Fruit fly (Drosophila melanogaster) whole organism, pupa: ENCODE results near the gene Moca-cyp.
A peak's percentile ranks its signal among the peaks of the same experiment; 100 is the strongest.

Experiments used
- CG10348 ChIP-seq: fragments of 200-800 bp; sonication (Bioruptor generic); IDR thresholded peaks from 2 replicates; pipeline ENCODE4 v1.3.6; 2022; ENCODE audit warnings: missing biosample characterization, missing genetic modification characterization
- CG12605 ChIP-seq: fragments of 200-800 bp; sonication (Bioruptor generic); IDR thresholded peaks from 2 replicates; pipeline ENCODE4 v1.3.6; 2022; ENCODE audit warnings: missing biosample characterization, missing genetic modification characterization
- CG13204 ChIP-seq: fragments of 200-800 bp; sonication (Bioruptor generic); optimal IDR thresholded peaks from 2 replicates; lab custom pipeline; 2018; ENCODE audit warnings: missing biosample characterization, mild to moderate bottlenecking, missing genetic modification characterization, moderate library complexity
- CG14655 ChIP-seq: fragments of 200-800 bp; sonication (Bioruptor generic); optimal IDR thresholded peaks from 3 replicates; lab custom pipeline; 2017; ENCODE audit warnings: mild to moderate bottlenecking, missing biosample characterization, missing genetic modification reagents, missing genetic modification characterization
- CG15710 ChIP-seq: fragments of 200-800 bp; sonication (Bioruptor generic); optimal IDR thresholded peaks from 2 replicates; lab custom pipeline; 2018; ENCODE audit warnings: missing biosample characterization, mild to moderate bottlenecking, missing genetic modification characterization, moderate library complexity
- CG17806 ChIP-seq: fragments of 200-800 bp; sonication (Bioruptor generic); optimal IDR thresholded peaks from 2 replicates; lab custom pipeline; 2018; ENCODE audit warnings: missing biosample characterization, mild to moderate bottlenecking, missing genetic modification characterization, moderate library complexity
- CG32121 ChIP-seq: fragments of 200-800 bp; sonication (Bioruptor generic); IDR thresholded peaks from 2 replicates; pipeline ENCODE4 v1.3.6; 2022; ENCODE audit warnings: missing biosample characterization, missing genetic modification characterization
- CG34367 ChIP-seq: fragments of 200-800 bp; sonication (Bioruptor generic); optimal IDR thresholded peaks from 2 replicates; lab custom pipeline; 2018; ENCODE audit warnings: missing biosample characterization, mild to moderate bottlenecking, missing genetic modification characterization
- CG4496 ChIP-seq: fragments of 200-800 bp; sonication (Bioruptor generic); IDR thresholded peaks from 3 replicates; pipeline ENCODE4 v1.3.6; 2022; ENCODE audit warnings: missing biosample characterization, missing genetic modification characterization
- CG8159 ChIP-seq: fragments of 200-800 bp; sonication (Bioruptor generic); optimal IDR thresholded peaks from 3 replicates; lab custom pipeline; 2018; ENCODE audit warnings: missing biosample characterization, mild to moderate bottlenecking, missing genetic modification characterization, moderate library complexity
- CG8301 ChIP-seq: fragments of 200-800 bp; sonication (Bioruptor generic); optimal IDR thresholded peaks from 2 replicates; lab custom pipeline; 2018; ENCODE audit warnings: missing biosample characterization, mild to moderate bottlenecking, missing genetic modification characterization
- CG9948 ChIP-seq: fragments of 200-800 bp; sonication (Bioruptor generic); optimal IDR thresholded peaks from 2 replicates; lab custom pipeline; 2018; ENCODE audit warnings: missing biosample characterization, mild to moderate bottlenecking, missing genetic modification characterization, moderate library complexity
- D1 ChIP-seq: fragments of 200-800 bp; sonication (Bioruptor generic); optimal IDR thresholded peaks from 2 replicates; lab custom pipeline; 2018; ENCODE audit warnings: missing biosample characterization, mild to moderate bottlenecking, missing genetic modification characterization, moderate library complexity
- EcR ChIP-seq: fragments of 200-800 bp; sonication (Bioruptor generic); optimal IDR thresholded peaks from 3 replicates; lab custom pipeline; 2019; ENCODE audit warnings: missing biosample characterization, missing genetic modification characterization, mild to moderate bottlenecking, moderate library complexity, missing genetic modification reagents
- Ets98B ChIP-seq: fragments of 200-800 bp; sonication (Bioruptor generic); IDR thresholded peaks from 2 replicates; pipeline ENCODE4 v1.3.6; 2022; ENCODE audit warnings: missing biosample characterization, missing genetic modification characterization
- Pif1A ChIP-seq: fragments of 200-800 bp; sonication (Bioruptor generic); optimal IDR thresholded peaks from 3 replicates; lab custom pipeline; 2016; ENCODE audit warnings: missing biosample characterization, missing genetic modification characterization
- Pif1B ChIP-seq: fragments of 200-800 bp; sonication (Bioruptor generic); optimal IDR thresholded peaks from 3 replicates; lab custom pipeline; 2016; ENCODE audit warnings: missing biosample characterization, missing genetic modification characterization
- Snoo ChIP-seq: fragments of 200-800 bp; sonication (Bioruptor generic); optimal IDR thresholded peaks from 3 replicates; lab custom pipeline; 2017; ENCODE audit warnings: missing biosample characterization, mild to moderate bottlenecking, missing genetic modification characterization, inconsistent platforms
- fd96Ca ChIP-seq: fragments of 200-800 bp; sonication (Bioruptor generic); IDR thresholded peaks from 3 replicates; pipeline ENCODE4 v1.3.6; 2022; ENCODE audit warnings: missing biosample characterization, missing genetic modification characterization
- gl ChIP-seq: fragments of 200-800 bp; sonication (Bioruptor generic); optimal IDR thresholded peaks from 2 replicates; lab custom pipeline; 2018; ENCODE audit warnings: missing biosample characterization, mild to moderate bottlenecking, missing genetic modification characterization
- rn ChIP-seq: fragments of 200-800 bp; sonication (Bioruptor generic); IDR thresholded peaks from 2 replicates; pipeline ENCODE4 v1.3.6; 2022; ENCODE audit warnings: missing biosample characterization, missing genetic modification characterization

Moca-cyp gene

DNA sequence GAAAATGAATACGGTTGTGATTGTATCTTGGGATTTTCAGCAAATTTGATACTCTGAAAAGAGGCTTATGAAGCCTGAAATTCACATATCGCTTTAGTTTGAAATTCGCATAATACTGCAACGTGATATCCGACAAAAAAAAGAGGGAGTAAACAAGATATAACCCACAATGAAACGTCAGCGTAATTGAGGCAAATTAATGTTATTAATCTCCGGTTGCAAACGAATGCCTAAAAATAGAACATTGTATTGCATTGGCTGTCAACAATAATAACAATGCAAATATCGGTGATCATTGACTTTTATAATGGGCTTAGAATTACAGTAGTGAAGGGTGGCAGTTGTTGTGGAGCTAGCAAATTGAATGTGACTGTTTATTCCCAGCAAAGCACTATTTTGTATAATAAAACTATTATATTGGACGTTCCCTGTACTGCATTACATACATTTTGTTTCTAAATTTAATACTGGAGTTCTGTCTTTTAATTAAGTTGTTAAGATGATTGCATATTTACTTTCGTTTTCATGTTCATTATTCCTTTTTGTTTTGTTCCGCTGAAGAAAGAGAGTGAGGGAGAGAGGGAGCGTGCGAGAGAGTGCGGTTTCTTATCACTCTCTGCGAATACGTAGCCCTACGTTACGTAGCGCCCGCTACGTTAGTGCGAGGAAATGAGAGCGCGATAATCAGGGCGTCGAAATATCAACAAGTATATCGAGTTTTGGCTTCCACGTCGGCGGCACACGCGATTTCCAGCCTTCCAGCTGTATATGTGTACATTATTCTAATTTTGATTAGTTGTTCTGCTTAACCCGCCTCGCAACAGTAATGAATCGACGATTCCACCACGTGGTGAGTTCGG lies 9.6 kb upstream of the Moca-cyp start:
- TF ChIP-seq CG13204 (no peak), D1 (tag; lab: Kevin White, UChicago) (peak; percentile 7), Pif1B (GFP tag; lab: Kevin White, UChicago) (peak; percentile 26), CG15710 (tag; lab: Kevin White, UChicago) (no peak), CG17806 (tag; lab: Kevin White, UChicago) (no peak), CG34367 (tag; lab: Kevin White, UChicago) (no peak), gl (tag; lab: Kevin White, UChicago) (peak; percentile 1), Pif1A (GFP tag; lab: Kevin White, UChicago) (no peak), Snoo (peak; percentile 13), rn (GFP tag; lab: Robert Waterston, UW) (no peak), CG4496 (peak; percentile 11; the same call in 1 of the 3 replicates), CG14655 (peak; percentile 19), CG9948 (tag; lab: Kevin White, UChicago) (no peak), CG8301 (tag; lab: Kevin White, UChicago) (no peak), CG32121 (no peak)
- TF ChIP-seq, all 21 proteins: peak for 6

dm6 chr3R:28331126-28331490 lies 9.0 kb upstream of the Moca-cyp start:
- no peak for TF ChIP-seq Pif1B (GFP tag; lab: Kevin White, UChicago)
- TF ChIP-seq CG4496: no peak
- TF ChIP-seq CG13204: no peak
- TF ChIP-seq CG14655: no peak
- TF ChIP-seq Pif1A (GFP tag; lab: Kevin White, UChicago): no peak
- no peak for TF ChIP-seq CG34367 (tag; lab: Kevin White, UChicago)
- TF ChIP-seq fd96Ca (GFP tag; lab: Robert Waterston, UW): no peak
- no peak for TF ChIP-seq CG32121
- TF ChIP-seq CG15710 (tag; lab: Kevin White, UChicago): no peak
- TF ChIP-seq CG9948 (tag; lab: Kevin White, UChicago): no peak
- no peak for TF ChIP-seq CG8159
- TF ChIP-seq rn (GFP tag; lab: Robert Waterston, UW): no peak
- TF ChIP-seq CG12605 (GFP tag; lab: Robert Waterston, UW): no peak
- no peak for TF ChIP-seq gl (tag; lab: Kevin White, UChicago)
- no peak for TF ChIP-seq Snoo
- TF ChIP-seq D1 (tag; lab: Kevin White, UChicago): no peak
- no peak for TF ChIP-seq CG8301 (tag; lab: Kevin White, UChicago)

- TF ChIP-seq Snoo (no peak), CG10348 (GFP tag; lab: Robert Waterston, UW) (no peak), CG32121 (peak; percentile 74), CG15710 (tag; lab: Kevin White, UChicago) (no peak), CG8301 (tag; lab: Kevin White, UChicago) (peak; percentile 8), CG4496 (peak; percentile 58; the same call in 2 of the 3 replicates), Pif1B (GFP tag; lab: Kevin White, UChicago) (no peak), EcR (GFP tag; lab: Kevin White, UChicago) (no peak), gl (tag; lab: Kevin White, UChicago) (no peak), CG17806 (tag; lab: Kevin White, UChicago) (no peak), CG34367 (tag; lab: Kevin White, UChicago) (no peak), CG9948 (tag; lab: Kevin White, UChicago) (no peak), Ets98B (peak; percentile 65), CG14655 (peak; percentile 55), CG8159 (no peak), D1 (tag; lab: Kevin White, UChicago) (no peak), fd96Ca (GFP tag; lab: Robert Waterston, UW) (peak; percentile 56; the same call in 1 of the 3 replicates), CG13204 (no peak), Pif1A (GFP tag; lab: Kevin White, UChicago) (no peak), rn (GFP tag; lab: Robert Waterston, UW) (no peak), CG12605 (GFP tag; lab: Robert Waterston, UW) (peak; percentile 12; the same call in 1 of the 2 replicates)
Measured at dm6 chr3R:28332137-28332671, 7.9 kb upstream of the Moca-cyp start.

DNA sequence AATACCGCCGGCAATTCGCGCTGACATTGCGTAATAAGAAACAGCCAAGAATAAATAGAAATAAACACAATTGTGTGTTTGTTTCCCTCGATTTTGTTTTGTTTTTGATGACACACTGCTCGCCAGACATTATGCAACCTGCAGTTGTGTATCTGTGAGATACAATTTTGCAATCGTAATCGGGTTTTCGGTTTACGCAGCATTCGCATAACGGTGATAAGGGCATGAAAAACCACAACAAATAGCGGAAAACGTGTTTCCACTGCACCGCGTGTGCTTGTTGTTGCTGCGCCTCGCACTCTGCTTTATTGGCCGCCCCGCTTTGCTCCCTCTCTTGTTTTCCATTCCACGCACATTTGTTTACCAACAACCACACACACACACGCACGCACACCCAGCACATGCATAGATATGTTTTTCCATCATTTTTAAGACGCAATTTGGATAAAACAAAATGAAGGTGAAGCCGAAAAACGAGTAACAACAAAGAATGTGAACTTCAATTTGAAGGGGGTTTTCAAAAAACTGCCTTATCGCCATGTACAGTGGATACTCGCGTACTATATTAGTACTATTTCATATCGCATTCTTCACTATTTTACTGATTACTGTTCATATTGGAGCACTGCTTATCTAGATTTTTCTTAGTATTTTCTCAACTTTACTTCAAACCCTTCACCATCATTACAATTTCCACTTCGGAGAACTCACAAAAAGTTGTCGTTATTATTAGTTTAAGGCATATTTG lies 7.3 kb upstream of the Moca-cyp start:
- TF ChIP-seq CG4496 (no peak), rn (GFP tag; lab: Robert Waterston, UW) (no peak), gl (tag; lab: Kevin White, UChicago) (no peak), Pif1B (GFP tag; lab: Kevin White, UChicago) (no peak), EcR (GFP tag; lab: Kevin White, UChicago) (no peak), fd96Ca (GFP tag; lab: Robert Waterston, UW) (no peak), CG32121 (no peak), CG13204 (no peak), CG12605 (GFP tag; lab: Robert Waterston, UW) (no peak), CG8159 (no peak), D1 (tag; lab: Kevin White, UChicago) (no peak), CG15710 (tag; lab: Kevin White, UChicago) (no peak)

- TF ChIP-seq CG12605 (GFP tag; lab: Robert Waterston, UW): no peak
- no peak for TF ChIP-seq D1 (tag; lab: Kevin White, UChicago)
- TF ChIP-seq CG4496: peak; percentile 83
- peak; percentile 67 for TF ChIP-seq CG8159
- peak; percentile 50 for TF ChIP-seq CG17806 (tag; lab: Kevin White, UChicago)
- TF ChIP-seq Snoo: peak; percentile 71
- peak; percentile 79 for TF ChIP-seq CG32121
- peak; percentile 68 for TF ChIP-seq CG14655
- peak; percentile 5 for TF ChIP-seq CG13204
- TF ChIP-seq CG8301 (tag; lab: Kevin White, UChicago): peak; percentile 63
- peak; percentile 74 for TF ChIP-seq CG15710 (tag; lab: Kevin White, UChicago)
- TF ChIP-seq EcR (GFP tag; lab: Kevin White, UChicago): peak; percentile 18
- TF ChIP-seq CG10348 (GFP tag; lab: Robert Waterston, UW): peak; percentile 43; the same call in 1 of the 2 replicates
- TF ChIP-seq rn (GFP tag; lab: Robert Waterston, UW): peak; percentile 29; the same call in 1 of the 2 replicates
- peak; percentile 52 for TF ChIP-seq Pif1A (GFP tag; lab: Kevin White, UChicago)
- TF ChIP-seq Pif1B (GFP tag; lab: Kevin White, UChicago): peak; percentile 57
- TF ChIP-seq gl (tag; lab: Kevin White, UChicago): peak; percentile 11
- peak; percentile 53 for TF ChIP-seq CG9948 (tag; lab: Kevin White, UChicago)
- TF ChIP-seq CG34367 (tag; lab: Kevin White, UChicago): peak; percentile 50
- TF ChIP-seq Ets98B: no peak
- TF ChIP-seq fd96Ca (GFP tag; lab: Robert Waterston, UW): peak; percentile 78
Measured at dm6 chr3R:28335462-28335998, 4.6 kb upstream of the Moca-cyp start.
